ENCODE assay signal across 1 fruit fly cellular context in the genomic region with DNA sequence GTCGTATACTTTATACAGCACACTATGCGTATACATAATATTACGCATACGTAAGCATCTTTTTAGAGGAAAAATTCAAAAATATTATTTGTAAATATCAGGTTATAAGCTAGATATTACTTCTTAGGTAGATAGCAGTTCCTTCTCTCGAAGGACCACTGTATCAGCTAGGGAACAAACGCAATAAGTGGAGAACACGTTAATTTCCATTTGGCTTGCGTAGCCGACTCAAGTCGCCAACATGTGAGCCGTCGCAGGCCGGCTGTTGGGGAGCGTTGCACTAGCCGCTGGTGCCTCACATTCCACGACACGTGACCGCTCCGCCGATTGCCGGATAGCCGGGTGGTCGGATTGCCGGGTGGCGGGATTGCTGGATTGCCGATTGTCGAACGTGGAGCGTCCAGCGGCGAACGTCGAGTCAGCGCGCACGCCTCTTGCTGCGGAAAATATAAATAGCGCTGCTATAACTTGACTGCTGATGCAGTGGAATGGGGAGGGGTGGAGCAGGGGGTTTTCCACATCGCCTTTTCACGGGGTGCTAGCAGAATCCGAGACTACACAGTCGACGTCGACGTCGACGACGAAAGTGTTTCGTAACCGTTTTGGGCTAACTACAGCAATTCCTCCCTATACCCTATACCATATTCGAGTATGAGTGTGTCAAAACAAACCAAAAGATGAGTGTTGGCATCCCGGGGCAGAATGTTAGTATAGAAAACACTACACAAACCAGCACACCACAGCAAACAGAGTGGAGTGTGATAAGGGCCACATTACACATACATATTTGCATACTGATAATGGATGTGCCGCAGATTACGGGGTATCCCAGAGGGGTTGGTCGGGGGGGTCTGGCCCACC.
TF ChIP-seq lines count a peak whose summit lies in the region.

No protein-coding gene starts in this region.

TF ChIP-seq in whole organism, embryonic, 481 proteins besides CTCF, POLR2A, EP300 and RAD21 (continued from another document):
- TF ChIP-seq Atf-2 (GFP tag; optimal IDR thresholded peaks at IDR 0.05; lab: Kevin White, UChicago) (no peak), chinmo (GFP tag; IDR thresholded peaks at IDR 0.05; lab: Robert Waterston, UW; ENCODE audit: partially characterized antibody) (0 out of 4 replicates have a peak, but pooled peaks have one; percentile 53), CG15011 (GFP tag; optimal IDR thresholded peaks at IDR 0.05; lab: Kevin White, UChicago) (peak; percentile 0), CG8478 (optimal IDR thresholded peaks at IDR 0.05; lab: Kevin White, UChicago) (peak; percentile 47), scrt (GFP tag; optimal IDR thresholded peaks at IDR 0.05; lab: Kevin White, UChicago) (peak; percentile 20), CG4820 (GFP tag; optimal IDR thresholded peaks at IDR 0.05; lab: Kevin White, UChicago) (peak; percentile 33), CG7839 (tag; optimal IDR thresholded peaks at IDR 0.05; lab: Kevin White, UChicago) (peak; percentile 6), Dip3 (GFP tag; optimal IDR thresholded peaks at IDR 0.05; lab: Kevin White, UChicago) (no peak), Meics (GFP tag; optimal IDR thresholded peaks at IDR 0.05; lab: Kevin White, UChicago) (peak; percentile 42), Hr3 (GFP tag; optimal IDR thresholded peaks at IDR 0.05; lab: Kevin White, UChicago) (no peak)
